Fruit fly (Drosophila melanogaster) whole organism: ENCODE data around the gene CG18622.

ENCODE experiments used
- CG8478 ChIP-seq: fragments of >200 bp; optimal IDR thresholded peaks from 2 replicates; lab custom pipeline; 2018; ENCODE audit warnings: inconsistent platforms
- Dll ChIP-seq: fragments of >200 bp; optimal IDR thresholded peaks from 2 replicates; lab custom pipeline; 2017
- EcR ChIP-seq, 2 experiments: fragments of >200 bp; optimal IDR thresholded peaks; 2 replicates each; lab custom pipeline; 2017; ENCODE audit warnings: missing biosample characterization in 2 of 2, missing genetic modification characterization in 2 of 2, missing genetic modification reagents in 2 of 2
- pan ChIP-seq: fragments of >200 bp; optimal IDR thresholded peaks from 2 replicates; lab custom pipeline; 2017
- psq ChIP-seq: fragments of >200 bp; optimal IDR thresholded peaks from 2 replicates; lab custom pipeline; 2017
- usp ChIP-seq: fragments of >200 bp; optimal IDR thresholded peaks from 2 replicates; lab custom pipeline; 2017; ENCODE audit warnings: missing biosample characterization, missing genetic modification characterization, mixed read lengths

dm6 chr3R:16984221-16984620, 3.3 kb downstream of the CG18622 start:
- TF ChIP-seq CG8478 (lab: Kevin White, UChicago), result no peak
- no peak for TF ChIP-seq psq (lab: Kevin White, UChicago)
- TF ChIP-seq EcR (GFP tag; optimal IDR thresholded peaks at IDR 0.05; lab: Kevin White, UChicago), result no peak
- TF ChIP-seq usp, result no peak
- TF ChIP-seq pan (lab: Kevin White, UChicago), result no peak
- no peak for TF ChIP-seq Dll (lab: Kevin White, UChicago)
